Worm (Caenorhabditis elegans) whole organism, young adult: ENCODE results near the gene sdz-8.

Experiments used
- B0035.1 ChIP-seq: sonication (generic microtip); optimal IDR thresholded peaks from 2 replicates; lab custom pipeline; 2016; ENCODE audit warnings: missing genetic modification characterization, mild to moderate bottlenecking, missing compliant biosample characterization, missing genotype, missing genetic modification reagents
- C17E4.6 ChIP-seq: fragments of 200-800 bp; sonication (Bioruptor generic); IDR thresholded peaks from 2 replicates; pipeline ENCODE4 v1.3.6; 2022; ENCODE audit warnings: missing genetic modification reagents, missing genetic modification characterization, missing compliant biosample characterization
- D2030.7 ChIP-seq: fragments of 200-800 bp; sonication (Bioruptor generic); IDR thresholded peaks from 2 replicates; pipeline ENCODE4 v1.3.6; 2022; ENCODE audit warnings: missing genetic modification reagents, missing genetic modification characterization, missing compliant biosample characterization
- F37B4.10 ChIP-seq: fragments of 200-800 bp; sonication (Bioruptor generic); IDR thresholded peaks from 2 replicates; pipeline ENCODE4 v1.3.6; 2022; ENCODE audit warnings: missing genetic modification characterization, missing compliant biosample characterization
- F49E8.2 ChIP-seq: sonication (generic microtip); optimal IDR thresholded peaks from 3 replicates; lab custom pipeline; 2017; ENCODE audit warnings: missing genetic modification characterization, mild to moderate bottlenecking, missing compliant biosample characterization, antibody characterized with exemption, moderate library complexity; ENCODE audit not compliant: insufficient read depth
- F52B5.7 ChIP-seq: sonication (generic microtip); optimal IDR thresholded peaks from 2 replicates; lab custom pipeline; 2016; ENCODE audit warnings: mild to moderate bottlenecking, missing genetic modification characterization, missing compliant biosample characterization
- F57A8.1 ChIP-seq: fragments of 200-800 bp; sonication (Bioruptor generic); optimal IDR thresholded peaks from 2 replicates; lab custom pipeline; 2018; ENCODE audit warnings: mild to moderate bottlenecking, missing genetic modification characterization, moderate library complexity, missing compliant biosample characterization
- K11D2.4 ChIP-seq: fragments of 200-800 bp; sonication (Bioruptor generic); IDR thresholded peaks from 2 replicates; pipeline ENCODE4 v1.3.6; 2022; ENCODE audit warnings: missing genetic modification reagents, missing genetic modification characterization, missing compliant biosample characterization
- Y53G8AR.9 ChIP-seq: fragments of 200-800 bp; sonication (Bioruptor generic); conservative IDR thresholded peaks from 2 replicates; pipeline ENCODE4 v1.3.6; 2022; ENCODE audit warnings: missing genetic modification reagents, missing genetic modification characterization, missing compliant biosample characterization
- Y67H2A.10 ChIP-seq: fragments of 200-800 bp; sonication (Bioruptor generic); conservative IDR thresholded peaks from 2 replicates; pipeline ENCODE4 v1.3.6; 2022; ENCODE audit warnings: missing genetic modification reagents, missing genetic modification characterization, missing compliant biosample characterization
- ZK185.1 ChIP-seq: sonication (generic microtip); optimal IDR thresholded peaks from 2 replicates; lab custom pipeline; 2016; ENCODE audit warnings: mild to moderate bottlenecking, missing genetic modification characterization, missing compliant biosample characterization; ENCODE audit not compliant: poor library complexity, severe bottlenecking
- ama-1 ChIP-seq, 3 experiments: fragments of 150-350 bp in 1 of 3; sonication (generic microtip) in 2 of 3; optimal IDR thresholded peaks; 2 replicates each; lab custom pipeline; 2014 to 2018; ENCODE audit warnings: missing biosample characterization in 2 of 3, missing genetic modification characterization in 2 of 3, missing genetic modification reagents in 2 of 3
- attf-6 ChIP-seq: fragments of 200-800 bp; sonication (Bioruptor generic); IDR thresholded peaks from 2 replicates; pipeline ENCODE4 v1.3.6; 2022; ENCODE audit warnings: missing genetic modification reagents, missing genetic modification characterization, missing compliant biosample characterization
- cebp-1 ChIP-seq, 2 experiments: fragments of 200-800 bp in 1 of 2; sonication (Bioruptor generic) in 1 of 2; sonication (generic microtip) in 1 of 2; IDR thresholded peaks in 1 of 2; optimal IDR thresholded peaks in 1 of 2; 2 replicates each; pipeline versions ENCODE4 v1.3.6 to Lab custom; 2017 to 2022; ENCODE audit warnings: missing compliant biosample characterization in 2 of 2, missing genetic modification characterization in 2 of 2, mild to moderate bottlenecking in 1 of 2, missing genetic modification reagents in 1 of 2, moderate library complexity in 1 of 2
- ceh-100 ChIP-seq: fragments of 200-800 bp; sonication (Bioruptor generic); IDR thresholded peaks from 2 replicates; pipeline ENCODE4 v1.3.6; 2022; ENCODE audit warnings: missing genetic modification reagents, missing genetic modification characterization, missing compliant biosample characterization
- ekl-4 ChIP-seq: fragments of 200-800 bp; sonication (Bioruptor generic); IDR thresholded peaks from 2 replicates; pipeline ENCODE4 v1.3.6; 2022; ENCODE audit warnings: missing genetic modification reagents, missing genetic modification characterization, missing compliant biosample characterization
- ets-4 ChIP-seq: fragments of 200-800 bp; sonication (Bioruptor generic); optimal IDR thresholded peaks from 2 replicates; lab custom pipeline; 2018; ENCODE audit warnings: mild to moderate bottlenecking, missing genetic modification characterization, missing compliant biosample characterization
- him-1 ChIP-seq: sonication (generic microtip); optimal IDR thresholded peaks from 2 replicates; lab custom pipeline; 2016; ENCODE audit warnings: missing genotype, missing genetic modification reagents, missing genetic modification characterization, missing compliant biosample characterization
- hmg-20 ChIP-seq: fragments of 200-800 bp; sonication (Bioruptor generic); IDR thresholded peaks from 2 replicates; pipeline ENCODE4 v1.3.6; 2022; ENCODE audit warnings: missing genetic modification reagents, missing genetic modification characterization, missing compliant biosample characterization
- hrde-1 ChIP-seq: sonication (generic microtip); optimal IDR thresholded peaks from 2 replicates; lab custom pipeline; 2016; ENCODE audit warnings: missing genetic modification characterization, mild to moderate bottlenecking, missing compliant biosample characterization, moderate library complexity, missing genotype, missing genetic modification reagents, borderline replicate concordance
- let-526 ChIP-seq: fragments of 200-800 bp; sonication (Bioruptor generic); IDR thresholded peaks from 2 replicates; pipeline ENCODE4 v1.3.6; 2022; ENCODE audit warnings: missing genetic modification reagents, missing genetic modification characterization, missing compliant biosample characterization
- let-607 ChIP-seq, 2 experiments: fragments of 200-800 bp in 1 of 2; sonication (Bioruptor generic) in 1 of 2; sonication (generic microtip) in 1 of 2; optimal IDR thresholded peaks; 2 replicates each; lab custom pipeline; 2016 to 2018; ENCODE audit warnings: mild to moderate bottlenecking in 2 of 2, missing compliant biosample characterization in 2 of 2, missing genetic modification characterization in 2 of 2, moderate library complexity in 2 of 2, missing genotype in 1 of 2
- lin-26 ChIP-seq: fragments of 200-800 bp; sonication (Bioruptor generic); IDR thresholded peaks from 2 replicates; pipeline ENCODE4 v1.3.6; 2022; ENCODE audit warnings: missing genetic modification reagents, missing genetic modification characterization, missing compliant biosample characterization
- lin-35 ChIP-seq, 3 experiments: fragments of 150-350 bp in 2 of 3; sonication (generic microtip) in 1 of 3; optimal IDR thresholded peaks; 2 replicates each; lab custom pipeline; 2014 to 2018; ENCODE audit warnings: missing biosample characterization in 3 of 3, missing genetic modification characterization in 3 of 3, missing genetic modification reagents in 3 of 3
- lsy-27 ChIP-seq: sonication (generic microtip); optimal IDR thresholded peaks from 2 replicates; lab custom pipeline; 2017; ENCODE audit warnings: missing genetic modification characterization, mild to moderate bottlenecking, missing compliant biosample characterization, antibody characterized with exemption, missing genotype, borderline replicate concordance; ENCODE audit not compliant: insufficient read depth
- madf-3 ChIP-seq: fragments of 200-800 bp; sonication (Bioruptor generic); IDR thresholded peaks from 2 replicates; pipeline ENCODE4 v1.3.6; 2022; ENCODE audit warnings: missing genetic modification reagents, missing genetic modification characterization, missing compliant biosample characterization
- nfya-1 ChIP-seq: sonication (generic microtip); optimal IDR thresholded peaks from 2 replicates; lab custom pipeline; 2017; ENCODE audit warnings: antibody characterized with exemption, missing compliant biosample characterization, missing genetic modification characterization, borderline replicate concordance; ENCODE audit not compliant: insufficient read depth
- nhr-120 ChIP-seq: fragments of 200-800 bp; sonication (Bioruptor generic); IDR thresholded peaks from 2 replicates; pipeline ENCODE4 v1.3.6; 2022; ENCODE audit warnings: missing genetic modification characterization, missing compliant biosample characterization
- nhr-80 ChIP-seq: sonication (generic microtip); optimal IDR thresholded peaks from 2 replicates; lab custom pipeline; 2016; ENCODE audit warnings: missing genetic modification characterization, missing compliant biosample characterization
- pbrm-1 ChIP-seq: fragments of 200-800 bp; sonication (Bioruptor generic); IDR thresholded peaks from 2 replicates; pipeline ENCODE4 v1.3.6; 2022; ENCODE audit warnings: missing genetic modification reagents, missing genetic modification characterization, missing compliant biosample characterization
- pha-4 ChIP-seq: fragments of 150-350 bp; sonication (generic microtip); optimal IDR thresholded peaks from 2 replicates; lab custom pipeline; 2014; ENCODE audit warnings: missing biosample characterization, missing genetic modification reagents, missing genetic modification characterization
- repo-1 ChIP-seq: sonication (generic microtip); optimal IDR thresholded peaks from 2 replicates; lab custom pipeline; 2017; ENCODE audit warnings: mild to moderate bottlenecking, missing genetic modification characterization, missing compliant biosample characterization
- sdz-38 ChIP-seq: sonication (generic microtip); optimal IDR thresholded peaks from 2 replicates; lab custom pipeline; 2016; ENCODE audit warnings: missing genotype, missing genetic modification characterization, missing compliant biosample characterization
- snpc-4 ChIP-seq, 5 experiments: fragments of 150-350 bp in 1 of 5; sonication (generic microtip) in 4 of 5; optimal IDR thresholded peaks; 2 replicates each; lab custom pipeline; 2014 to 2018; ENCODE audit warnings: missing genetic modification characterization in 5 of 5, missing biosample characterization in 3 of 5, antibody characterized with exemption in 2 of 5, mild to moderate bottlenecking in 2 of 5, missing compliant biosample characterization in 2 of 5, missing genotype in 2 of 5, moderate library complexity in 2 of 5, missing genetic modification reagents in 1 of 5
- somi-1 ChIP-seq: fragments of 200-800 bp; sonication (Bioruptor generic); optimal IDR thresholded peaks from 2 replicates; lab custom pipeline; 2018; ENCODE audit warnings: mild to moderate bottlenecking, missing genetic modification characterization, missing compliant biosample characterization
- unc-130 ChIP-seq: sonication (generic microtip); optimal IDR thresholded peaks from 2 replicates; lab custom pipeline; 2016; ENCODE audit warnings: missing genetic modification reagents, missing genetic modification characterization, missing compliant biosample characterization
- zfh-2 ChIP-seq: fragments of 200-800 bp; sonication (Bioruptor generic); conservative IDR thresholded peaks from 2 replicates; pipeline ENCODE4 v1.3.6; 2022; ENCODE audit warnings: missing genetic modification reagents, missing genetic modification characterization, missing compliant biosample characterization
- zim-3 ChIP-seq: sonication (generic microtip); optimal IDR thresholded peaks from 2 replicates; lab custom pipeline; 2017; ENCODE audit warnings: mild to moderate bottlenecking, missing genetic modification characterization, moderate library complexity, missing compliant biosample characterization
- ztf-18 ChIP-seq: sonication (generic microtip); optimal IDR thresholded peaks from 2 replicates; lab custom pipeline; 2016; ENCODE audit warnings: missing genotype, mild to moderate bottlenecking, missing genetic modification characterization, missing compliant biosample characterization
- ztf-22 ChIP-seq: fragments of 200-800 bp; sonication (Bioruptor generic); optimal IDR thresholded peaks from 2 replicates; lab custom pipeline; 2018; ENCODE audit warnings: mild to moderate bottlenecking, missing genetic modification characterization, moderate library complexity, missing compliant biosample characterization
- ztf-6 ChIP-seq: fragments of 200-800 bp; sonication (Bioruptor generic); IDR thresholded peaks from 2 replicates; pipeline ENCODE4 v1.3.6; 2022; ENCODE audit warnings: missing genetic modification reagents, missing genetic modification characterization, missing compliant biosample characterization

The sdz-8 gene

DNA sequence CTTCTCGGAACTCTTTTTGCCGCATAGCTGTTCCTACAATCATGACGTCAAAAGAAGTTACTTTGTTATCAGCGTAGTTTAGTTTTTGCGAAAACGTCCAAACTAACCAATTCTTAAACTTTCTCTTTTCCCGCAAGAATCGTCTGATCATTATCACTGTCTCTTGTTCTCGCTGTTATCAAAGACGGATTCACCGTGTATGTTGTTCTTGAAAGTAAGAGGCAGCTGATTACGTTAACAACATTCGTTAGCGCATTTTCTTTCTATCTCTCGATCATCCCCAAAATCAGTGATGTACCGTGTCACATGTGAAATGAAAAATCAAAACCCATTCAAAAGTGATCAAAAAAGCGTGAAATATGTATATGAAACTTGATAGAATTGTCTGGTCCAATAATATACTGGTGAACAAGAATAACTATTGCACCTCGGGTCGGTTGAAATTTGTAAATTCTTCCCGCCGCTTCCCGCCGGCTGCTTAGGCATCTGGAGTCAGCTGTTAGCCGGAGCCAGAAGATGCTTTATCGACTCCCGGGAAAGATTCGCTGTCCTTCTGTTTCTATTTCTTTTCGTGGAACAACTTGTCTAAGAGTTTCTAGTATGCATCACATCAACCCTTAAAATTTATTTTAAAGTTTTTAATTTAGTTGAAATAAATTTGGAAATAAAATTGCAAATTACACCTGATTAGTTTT is 18.7 kb upstream of the sdz-8 start (continued):
- TF ChIP-seq lin-35 (GFP tag; optimal IDR thresholded peaks at IDR 0.05; lab: Kevin White, UChicago) = peak in 1 of 3 experiments; percentile 22
- no peak for TF ChIP-seq pha-4 (tag; lab: Kevin White, UChicago)
- peak; percentile 30 for TF ChIP-seq ets-4 (GFP tag; lab: Kevin White, UChicago)
- no peak for TF ChIP-seq B0035.1

DNA sequence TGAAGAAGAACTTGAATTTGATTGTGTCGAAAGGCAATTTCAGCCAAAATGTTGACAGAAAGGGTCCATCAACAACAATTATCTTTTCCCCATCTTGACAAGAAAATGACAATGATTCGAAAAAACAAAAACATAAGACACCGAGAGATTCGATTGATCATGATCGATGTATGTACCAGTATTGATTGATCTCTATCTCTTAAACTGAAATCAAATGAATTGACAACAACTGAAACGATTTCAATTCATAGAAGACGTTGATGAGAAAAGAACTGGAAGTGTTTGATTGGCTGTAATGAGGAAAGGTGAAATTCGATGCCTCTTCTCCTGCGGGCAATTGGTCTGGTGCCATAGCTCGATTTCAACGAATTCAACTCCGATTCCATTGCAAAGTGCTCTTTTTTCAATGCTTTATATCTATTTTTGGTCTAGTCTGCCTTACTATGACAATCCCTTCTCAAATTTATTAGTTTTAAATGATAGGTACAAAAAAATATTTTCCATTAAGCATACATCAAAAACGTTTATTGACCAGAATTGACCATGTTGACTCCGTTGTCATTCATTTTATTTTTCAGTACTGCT is 17.5 kb upstream of the sdz-8 start:
- TF ChIP-seq ztf-18 (no peak), Y53G8AR.9 (GFP tag; lab: Robert Waterston, UW) (0 out of 2 replicates have a peak, but pooled peaks have one; percentile 14), pbrm-1 (GFP tag; lab: Robert Waterston, UW) (peak; percentile 0; the same call in 1 of the 2 replicates), K11D2.4 (0 out of 2 replicates have a peak, but pooled peaks have one; percentile 49), nfya-1 (tag; lab: Kevin White, UChicago) (no peak), sdz-38 (no peak), hrde-1 (tag; lab: Kevin White, UChicago) (no peak), repo-1 (tag; lab: Kevin White, UChicago) (no peak), unc-130 (no peak), ZK185.1 (tag; lab: Kevin White, UChicago) (peak; percentile 11), madf-3 (GFP tag; lab: Robert Waterston, UW) (no peak), cebp-1 (GFP tag; IDR thresholded peaks at IDR 0.05; lab: Robert Waterston, UW) (no peak), cebp-1 (tag; optimal IDR thresholded peaks at IDR 0.05; lab: Kevin White, UChicago) (no peak), Y67H2A.10 (GFP tag; lab: Robert Waterston, UW) (no peak), let-526 (GFP tag; lab: Robert Waterston, UW) (0 out of 2 replicates have a peak, but pooled peaks have one; percentile 53), lsy-27 (tag; lab: Kevin White, UChicago) (no peak), C17E4.6 (GFP tag; lab: Robert Waterston, UW) (no peak), ekl-4 (GFP tag; lab: Robert Waterston, UW) (peak; percentile 29; the same call in 1 of the 2 replicates), D2030.7 (no peak), ztf-22 (GFP tag; lab: Kevin White, UChicago) (no peak), F37B4.10 (GFP tag; lab: Robert Waterston, UW) (no peak), F52B5.7 (tag; lab: Kevin White, UChicago) (no peak)

DNA sequence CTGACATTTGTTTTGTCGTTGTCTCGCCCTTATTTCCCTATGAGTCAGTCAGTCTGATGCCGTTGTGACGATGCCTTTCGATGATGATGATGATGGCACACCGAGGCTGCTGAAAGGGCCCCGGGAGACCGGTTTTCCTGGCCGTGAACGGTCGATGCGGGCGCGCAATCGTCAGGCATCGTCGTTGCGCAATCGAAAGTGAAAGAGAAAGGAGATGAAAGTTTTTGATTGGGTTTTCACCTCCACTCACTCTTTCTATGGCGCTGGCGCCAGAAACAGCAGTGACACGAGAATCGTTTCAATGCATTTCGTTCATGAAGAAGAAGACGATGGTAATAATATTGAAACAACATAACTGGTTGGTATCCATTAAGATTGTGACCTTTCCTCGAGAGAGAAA is 17.0 kb upstream of the sdz-8 start:
- no peak for TF ChIP-seq repo-1 (tag; lab: Kevin White, UChicago)
- TF ChIP-seq somi-1 = no peak
- no peak for TF ChIP-seq nhr-80
- no peak for TF ChIP-seq zim-3 (tag; lab: Kevin White, UChicago)
- no peak for TF ChIP-seq ztf-6 (GFP tag; lab: Robert Waterston, UW)
- TF ChIP-seq F49E8.2 (tag; lab: Kevin White, UChicago) = no peak
- TF ChIP-seq let-607 (tag; optimal IDR thresholded peaks at IDR 0.05; lab: Kevin White, UChicago) = no peak
- no peak for TF ChIP-seq him-1 (tag; lab: Kevin White, UChicago)
- TF ChIP-seq ama-1 (optimal IDR thresholded peaks at IDR 0.05; lab: Kevin White, UChicago) = no peak
- TF ChIP-seq ama-1 (GFP tag; optimal IDR thresholded peaks at IDR 0.05; lab: Kevin White, UChicago) = no peak
- no peak for TF ChIP-seq attf-6 (GFP tag; lab: Robert Waterston, UW)
- peak; percentile 49; the same call in 1 of the 2 replicates for TF ChIP-seq pbrm-1 (GFP tag; lab: Robert Waterston, UW)
- no peak for TF ChIP-seq hmg-20
- 0 out of 2 replicates have a peak, but pooled peaks have one; percentile 17 for TF ChIP-seq lin-26 (GFP tag; lab: Robert Waterston, UW)
- TF ChIP-seq ceh-100 (GFP tag; lab: Robert Waterston, UW) = no peak
- TF ChIP-seq ets-4 (GFP tag; lab: Kevin White, UChicago) = no peak
- TF ChIP-seq snpc-4 (GFP tag; optimal IDR thresholded peaks at IDR 0.05; lab: Kevin White, UChicago) = no peak
- TF ChIP-seq snpc-4 (tag; optimal IDR thresholded peaks at IDR 0.05; lab: Kevin White, UChicago) = no peak
- no peak for TF ChIP-seq F57A8.1
- TF ChIP-seq nhr-120 (GFP tag; lab: Robert Waterston, UW) = 0 out of 2 replicates have a peak, but pooled peaks have one; percentile 75
- peak; percentile 82 for TF ChIP-seq zfh-2
